Worm (Caenorhabditis elegans) whole organism, young adult: ENCODE results near the gene clec-163.
A peak's percentile ranks its signal among the peaks of the same experiment; 100 is the strongest.

Experiments used
- B0035.1 ChIP-seq: sonication (generic microtip); optimal IDR thresholded peaks from 2 replicates; lab custom pipeline; 2016; ENCODE audit warnings: missing genetic modification characterization, mild to moderate bottlenecking, missing compliant biosample characterization, missing genotype, missing genetic modification reagents
- B0261.1 ChIP-seq: sonication (generic microtip); optimal IDR thresholded peaks from 2 replicates; lab custom pipeline; 2016; ENCODE audit warnings: mild to moderate bottlenecking, missing genetic modification characterization, moderate library complexity, missing compliant biosample characterization
- C06A6.2 ChIP-seq: fragments of 200-800 bp; sonication (Bioruptor generic); conservative IDR thresholded peaks from 2 replicates; pipeline ENCODE4 v1.3.6; 2022; ENCODE audit warnings: missing genetic modification characterization, missing compliant biosample characterization
- C17E4.6 ChIP-seq: fragments of 200-800 bp; sonication (Bioruptor generic); IDR thresholded peaks from 2 replicates; pipeline ENCODE4 v1.3.6; 2022; ENCODE audit warnings: missing genetic modification reagents, missing genetic modification characterization, missing compliant biosample characterization
- F10E7.11 ChIP-seq: sonication (generic microtip); optimal IDR thresholded peaks from 2 replicates; lab custom pipeline; 2017; ENCODE audit warnings: mild to moderate bottlenecking, missing genetic modification characterization, moderate library complexity, missing compliant biosample characterization
- F22D6.2 ChIP-seq: sonication (generic microtip); optimal IDR thresholded peaks from 2 replicates; lab custom pipeline; 2016; ENCODE audit warnings: mild to moderate bottlenecking, missing genetic modification characterization, missing compliant biosample characterization
- F23B12.7 ChIP-seq: sonication (generic microtip); optimal IDR thresholded peaks from 2 replicates; lab custom pipeline; 2017; ENCODE audit warnings: missing genetic modification characterization, mild to moderate bottlenecking, missing compliant biosample characterization, antibody characterized with exemption, moderate library complexity; ENCODE audit not compliant: insufficient read depth
- F52B5.7 ChIP-seq: sonication (generic microtip); optimal IDR thresholded peaks from 2 replicates; lab custom pipeline; 2016; ENCODE audit warnings: mild to moderate bottlenecking, missing genetic modification characterization, missing compliant biosample characterization
- F55B11.4 ChIP-seq: sonication (generic microtip); optimal IDR thresholded peaks from 2 replicates; lab custom pipeline; 2016; ENCODE audit warnings: missing compliant biosample characterization, missing genetic modification characterization, borderline replicate concordance; ENCODE audit not compliant: insufficient read depth
- Y53G8AR.9 ChIP-seq: fragments of 200-800 bp; sonication (Bioruptor generic); conservative IDR thresholded peaks from 2 replicates; pipeline ENCODE4 v1.3.6; 2022; ENCODE audit warnings: missing genetic modification reagents, missing genetic modification characterization, missing compliant biosample characterization
- Y79H2A.3 ChIP-seq: fragments of 200-800 bp; sonication (Bioruptor generic); conservative IDR thresholded peaks from 2 replicates; pipeline ENCODE4 v1.3.6; 2022; ENCODE audit warnings: missing genetic modification reagents, missing genetic modification characterization, missing compliant biosample characterization
- ZK185.1 ChIP-seq: sonication (generic microtip); optimal IDR thresholded peaks from 2 replicates; lab custom pipeline; 2016; ENCODE audit warnings: mild to moderate bottlenecking, missing genetic modification characterization, missing compliant biosample characterization; ENCODE audit not compliant: poor library complexity, severe bottlenecking
- athp-1 ChIP-seq: sonication (generic microtip); optimal IDR thresholded peaks from 2 replicates; lab custom pipeline; 2017; ENCODE audit warnings: mild to moderate bottlenecking, missing genetic modification characterization, missing compliant biosample characterization
- attf-3 ChIP-seq: fragments of 200-800 bp; sonication (Bioruptor generic); conservative IDR thresholded peaks from 2 replicates; pipeline ENCODE4 v1.3.6; 2022; ENCODE audit warnings: missing genetic modification reagents, missing genetic modification characterization, missing compliant biosample characterization
- bed-1 ChIP-seq: fragments of 200-800 bp; sonication (Bioruptor generic); IDR thresholded peaks from 2 replicates; pipeline ENCODE4 v1.3.6; 2022; ENCODE audit warnings: missing genetic modification reagents, missing genetic modification characterization, missing compliant biosample characterization
- bed-2 ChIP-seq: fragments of 200-800 bp; sonication (Bioruptor generic); IDR thresholded peaks from 2 replicates; pipeline ENCODE4 v1.3.6; 2022; ENCODE audit warnings: missing genetic modification reagents, missing genetic modification characterization, missing compliant biosample characterization
- cebp-2 ChIP-seq: fragments of 200-800 bp; sonication (Bioruptor generic); IDR thresholded peaks from 2 replicates; pipeline ENCODE4 v1.3.6; 2022; ENCODE audit warnings: missing genetic modification characterization, missing compliant biosample characterization
- ceh-40 ChIP-seq: fragments of 200-800 bp; sonication (Bioruptor generic); IDR thresholded peaks from 2 replicates; pipeline ENCODE4 v1.3.6; 2022; ENCODE audit warnings: missing genetic modification characterization, missing compliant biosample characterization
- ceh-79 ChIP-seq: sonication (generic microtip); optimal IDR thresholded peaks from 2 replicates; lab custom pipeline; 2017; ENCODE audit warnings: mild to moderate bottlenecking, missing genetic modification characterization, missing compliant biosample characterization
- dox-1 ChIP-seq: fragments of 200-800 bp; sonication (Bioruptor generic); IDR thresholded peaks from 2 replicates; pipeline ENCODE4 v1.3.6; 2022; ENCODE audit warnings: missing genetic modification reagents, missing genetic modification characterization, missing compliant biosample characterization
- ekl-4 ChIP-seq: fragments of 200-800 bp; sonication (Bioruptor generic); IDR thresholded peaks from 2 replicates; pipeline ENCODE4 v1.3.6; 2022; ENCODE audit warnings: missing genetic modification reagents, missing genetic modification characterization, missing compliant biosample characterization
- gei-17 ChIP-seq: fragments of 200-800 bp; sonication (Bioruptor generic); optimal IDR thresholded peaks from 2 replicates; lab custom pipeline; 2018; ENCODE audit warnings: mild to moderate bottlenecking, missing genetic modification characterization, missing compliant biosample characterization
- hlh-12 ChIP-seq: sonication (generic microtip); optimal IDR thresholded peaks from 2 replicates; lab custom pipeline; 2016; ENCODE audit warnings: missing genetic modification characterization, missing compliant biosample characterization
- hlh-26 ChIP-seq: fragments of 200-800 bp; sonication (Bioruptor generic); conservative IDR thresholded peaks from 2 replicates; pipeline ENCODE4 v1.3.6; 2022; ENCODE audit warnings: missing genetic modification reagents, missing genetic modification characterization, missing compliant biosample characterization
- hsf-1 ChIP-seq: fragments of 200-800 bp; sonication (Bioruptor generic); IDR thresholded peaks from 2 replicates; pipeline ENCODE4 v1.3.6; 2022; ENCODE audit warnings: missing genetic modification reagents, missing genetic modification characterization, missing compliant biosample characterization
- lag-1 ChIP-seq: fragments of 200-800 bp; sonication (Bioruptor generic); IDR thresholded peaks from 2 replicates; pipeline ENCODE4 v1.3.6; 2022; ENCODE audit warnings: missing genetic modification reagents, missing genetic modification characterization, missing compliant biosample characterization
- let-526 ChIP-seq: fragments of 200-800 bp; sonication (Bioruptor generic); IDR thresholded peaks from 2 replicates; pipeline ENCODE4 v1.3.6; 2022; ENCODE audit warnings: missing genetic modification reagents, missing genetic modification characterization, missing compliant biosample characterization
- lin-35 ChIP-seq, 3 experiments: fragments of 150-350 bp in 2 of 3; sonication (generic microtip) in 1 of 3; optimal IDR thresholded peaks; 2 replicates each; lab custom pipeline; 2014 to 2018; ENCODE audit warnings: missing biosample characterization in 3 of 3, missing genetic modification characterization in 3 of 3, missing genetic modification reagents in 3 of 3
- lsl-1 ChIP-seq: fragments of 200-800 bp; sonication (Bioruptor generic); optimal IDR thresholded peaks from 2 replicates; lab custom pipeline; 2018; ENCODE audit warnings: mild to moderate bottlenecking, missing genetic modification characterization, moderate library complexity, missing compliant biosample characterization
- lsy-27 ChIP-seq: sonication (generic microtip); optimal IDR thresholded peaks from 2 replicates; lab custom pipeline; 2017; ENCODE audit warnings: missing genetic modification characterization, mild to moderate bottlenecking, missing compliant biosample characterization, antibody characterized with exemption, missing genotype, borderline replicate concordance; ENCODE audit not compliant: insufficient read depth
- mcd-1 ChIP-seq: fragments of 200-800 bp; sonication (Bioruptor generic); IDR thresholded peaks from 2 replicates; pipeline ENCODE4 v1.3.6; 2022; ENCODE audit warnings: missing genetic modification reagents, missing genetic modification characterization, missing compliant biosample characterization
- nfya-1 ChIP-seq: sonication (generic microtip); optimal IDR thresholded peaks from 2 replicates; lab custom pipeline; 2017; ENCODE audit warnings: antibody characterized with exemption, missing compliant biosample characterization, missing genetic modification characterization, borderline replicate concordance; ENCODE audit not compliant: insufficient read depth
- nhr-179 ChIP-seq: sonication (generic microtip); optimal IDR thresholded peaks from 2 replicates; lab custom pipeline; 2016; ENCODE audit warnings: mild to moderate bottlenecking, missing genetic modification characterization, missing compliant biosample characterization
- nhr-27 ChIP-seq: fragments of 200-800 bp; sonication (Bioruptor generic); optimal IDR thresholded peaks from 2 replicates; lab custom pipeline; 2018; ENCODE audit warnings: mild to moderate bottlenecking, missing genetic modification characterization, moderate library complexity, missing compliant biosample characterization
- nhr-90 ChIP-seq: sonication (generic microtip); optimal IDR thresholded peaks from 2 replicates; lab custom pipeline; 2016; ENCODE audit warnings: missing genotype, mild to moderate bottlenecking, missing genetic modification characterization, missing compliant biosample characterization
- pha-4 ChIP-seq: fragments of 150-350 bp; sonication (generic microtip); optimal IDR thresholded peaks from 2 replicates; lab custom pipeline; 2014; ENCODE audit warnings: missing biosample characterization, missing genetic modification reagents, missing genetic modification characterization
- rcor-1 ChIP-seq: fragments of 200-800 bp; sonication (Bioruptor generic); IDR thresholded peaks from 2 replicates; pipeline ENCODE4 v1.3.6; 2022; ENCODE audit warnings: missing genetic modification reagents, missing genetic modification characterization, missing compliant biosample characterization
- rpc-1 ChIP-seq, 2 experiments: fragments of 150-350 bp in 1 of 2; sonication (generic microtip) in 1 of 2; optimal IDR thresholded peaks; 2 replicates each; lab custom pipeline; 2014 to 2018; ENCODE audit warnings: missing biosample characterization in 1 of 2, missing genetic modification characterization in 1 of 2, missing genetic modification reagents in 1 of 2, missing genotype in 1 of 2
- tlf-1 ChIP-seq: fragments of 200-800 bp; sonication (Bioruptor generic); optimal IDR thresholded peaks from 2 replicates; lab custom pipeline; 2018; ENCODE audit warnings: mild to moderate bottlenecking, missing genetic modification characterization, missing compliant biosample characterization
- unc-130 ChIP-seq: sonication (generic microtip); optimal IDR thresholded peaks from 2 replicates; lab custom pipeline; 2016; ENCODE audit warnings: missing genetic modification reagents, missing genetic modification characterization, missing compliant biosample characterization
- unc-62 ChIP-seq: fragments of 150-350 bp; optimal IDR thresholded peaks from 2 replicates; lab custom pipeline; 2014; ENCODE audit warnings: missing biosample characterization, missing genetic modification reagents, missing genetic modification characterization
- xnd-1 ChIP-seq: sonication (generic microtip); optimal IDR thresholded peaks from 2 replicates; lab custom pipeline; 2016; ENCODE audit warnings: missing genotype, missing genetic modification reagents, missing genetic modification characterization, missing compliant biosample characterization
- zim-3 ChIP-seq: sonication (generic microtip); optimal IDR thresholded peaks from 2 replicates; lab custom pipeline; 2017; ENCODE audit warnings: mild to moderate bottlenecking, missing genetic modification characterization, moderate library complexity, missing compliant biosample characterization
- ztf-18 ChIP-seq: sonication (generic microtip); optimal IDR thresholded peaks from 2 replicates; lab custom pipeline; 2016; ENCODE audit warnings: missing genotype, mild to moderate bottlenecking, missing genetic modification characterization, missing compliant biosample characterization
- ztf-25 ChIP-seq: fragments of 200-800 bp; sonication (Bioruptor generic); IDR thresholded peaks from 2 replicates; pipeline ENCODE4 v1.3.6; 2022; ENCODE audit warnings: missing genetic modification reagents, missing genetic modification characterization, missing compliant biosample characterization
- ztf-26 ChIP-seq: sonication (generic microtip); optimal IDR thresholded peaks from 2 replicates; lab custom pipeline; 2017; ENCODE audit warnings: missing genetic modification characterization, missing compliant biosample characterization
- ztf-28 ChIP-seq: fragments of 200-800 bp; sonication (Bioruptor generic); IDR thresholded peaks from 2 replicates; pipeline ENCODE4 v1.3.6; 2022; ENCODE audit warnings: missing genetic modification reagents, missing genetic modification characterization, missing compliant biosample characterization
- ztf-6 ChIP-seq: fragments of 200-800 bp; sonication (Bioruptor generic); IDR thresholded peaks from 2 replicates; pipeline ENCODE4 v1.3.6; 2022; ENCODE audit warnings: missing genetic modification reagents, missing genetic modification characterization, missing compliant biosample characterization

Gene clec-163

DNA sequence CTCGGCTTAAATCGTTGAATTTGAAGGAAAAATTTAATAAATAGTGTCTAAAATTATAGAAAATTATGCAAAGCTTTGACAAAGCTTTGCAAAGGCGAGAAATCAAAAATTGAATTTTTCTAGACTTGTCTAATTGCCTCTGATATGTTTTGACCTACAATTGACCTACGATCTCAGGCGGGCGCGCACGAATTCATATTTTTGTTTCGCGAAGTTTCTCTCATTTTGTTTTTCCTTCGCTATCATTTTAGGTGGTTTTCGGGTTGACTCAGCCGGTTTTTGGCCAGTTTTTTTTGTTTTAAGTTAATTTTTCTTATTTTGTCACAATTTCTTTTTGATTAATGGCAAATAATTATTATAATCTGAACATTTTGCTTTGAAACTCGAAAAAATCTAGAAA lies 13.1 kb downstream of the clec-163 start (continued):
- TF ChIP-seq F10E7.11 (no peak), nfya-1 (tag; lab: Kevin White, UChicago) (no peak), ZK185.1 (tag; lab: Kevin White, UChicago) (no peak), B0261.1 (tag; lab: Kevin White, UChicago) (no peak), lsl-1 (GFP tag; lab: Kevin White, UChicago) (peak; percentile 75), C17E4.6 (no peak; the same call in 1 of the 2 replicates), gei-17 (GFP tag; lab: Kevin White, UChicago) (no peak), attf-3 (GFP tag; lab: Robert Waterston, UW) (no peak), ztf-25 (no peak), tlf-1 (GFP tag; lab: Kevin White, UChicago) (peak; percentile 89), mcd-1 (GFP tag; lab: Robert Waterston, UW) (peak; percentile 60), dox-1 (GFP tag; lab: Robert Waterston, UW) (no peak; the same call in 1 of the 2 replicates), ztf-26 (no peak), hlh-12 (tag; lab: Kevin White, UChicago) (no peak), pha-4 (tag; lab: Kevin White, UChicago) (no peak), bed-1 (no peak), F22D6.2 (tag; lab: Kevin White, UChicago) (no peak), ztf-6 (GFP tag; lab: Robert Waterston, UW) (no peak), ceh-40 (no peak), F55B11.4 (no peak), lin-35 (GFP tag; optimal IDR thresholded peaks at IDR 0.05; lab: Kevin White, UChicago) (peak in 1 of 3 experiments; percentile 84), B0035.1 (tag; lab: Kevin White, UChicago) (no peak), zim-3 (tag; lab: Kevin White, UChicago) (no peak), ztf-18 (peak; percentile 3), cebp-2 (no peak), lag-1 (GFP tag; lab: Robert Waterston, UW) (no peak), C06A6.2 (GFP tag; lab: Robert Waterston, UW) (no peak), F52B5.7 (tag; lab: Kevin White, UChicago) (no peak), lsy-27 (tag; lab: Kevin White, UChicago) (no peak), nhr-90 (tag; lab: Kevin White, UChicago) (no peak), xnd-1 (tag; lab: Kevin White, UChicago) (peak; percentile 97), nhr-179 (tag; lab: Kevin White, UChicago) (no peak), hsf-1 (GFP tag; lab: Robert Waterston, UW) (peak; percentile 99), rcor-1 (peak; percentile 72), ceh-79 (tag; lab: Kevin White, UChicago) (no peak), athp-1 (tag; lab: Kevin White, UChicago) (no peak), unc-62 (GFP tag; lab: Kevin White, UChicago) (no peak), nhr-27 (tag; lab: Kevin White, UChicago) (no peak), ekl-4 (no peak; the same call in 1 of the 2 replicates), unc-130 (GFP tag; lab: Kevin White, UChicago) (peak; percentile 68), bed-2 (GFP tag; lab: Robert Waterston, UW) (no peak), Y53G8AR.9 (GFP tag; lab: Robert Waterston, UW) (peak; percentile 75; the same call in 1 of the 2 replicates), hlh-26 (GFP tag; lab: Robert Waterston, UW) (no peak), let-526 (GFP tag; lab: Robert Waterston, UW) (no peak), rpc-1 (optimal IDR thresholded peaks at IDR 0.05; lab: Kevin White, UChicago) (peak; percentile 3), rpc-1 (tag; optimal IDR thresholded peaks at IDR 0.05; lab: Kevin White, UChicago) (no peak), ztf-28 (GFP tag; lab: Robert Waterston, UW) (0 out of 2 replicates have a peak, but pooled peaks have one; percentile 51), F23B12.7 (tag; lab: Kevin White, UChicago) (no peak), Y79H2A.3 (GFP tag; lab: Robert Waterston, UW) (peak; percentile 69; the same call in 1 of the 2 replicates)
